Fruit fly (Drosophila melanogaster): ENCODE results near the gene Gr33a.

Gene Gr33a

DNA sequence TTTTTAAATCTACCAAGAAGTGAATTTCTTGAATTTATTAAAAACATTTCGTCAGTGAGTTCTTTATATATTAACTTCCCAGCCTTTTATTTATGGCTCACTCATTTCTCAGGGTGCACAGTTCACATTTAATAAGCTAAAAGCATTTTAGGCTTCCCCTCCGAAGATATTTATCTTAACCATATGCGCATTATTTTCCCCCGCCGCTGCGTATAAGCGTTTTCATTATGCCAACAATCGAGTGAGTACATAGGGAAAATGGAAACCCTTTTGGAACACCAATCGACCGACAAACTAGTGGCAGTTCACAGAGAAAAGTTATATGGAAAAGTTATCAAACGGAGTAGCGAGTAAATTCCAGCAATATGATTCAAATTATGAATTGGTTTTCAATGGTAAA, at the start of gene Gr33a:
Gene Gr33a (plus strand): TSS at position 301 of the 400 bp plus-strand sequence.
- no peak for TF ChIP-seq CG6854 (GFP tag; optimal IDR thresholded peaks at IDR 0.05)
- no peak for TF ChIP-seq ss (GFP tag; optimal IDR thresholded peaks at IDR 0.05)
- no peak for TF ChIP-seq Hr4 (GFP tag; optimal IDR thresholded peaks at IDR 0.05)
- no peak for TF ChIP-seq Lpt (GFP tag; optimal IDR thresholded peaks at IDR 0.05)
- TF ChIP-seq Hr38 (GFP tag; optimal IDR thresholded peaks at IDR 0.05): no peak
- no peak for TF ChIP-seq CG6808 (GFP tag; optimal IDR thresholded peaks at IDR 0.05)
- no peak for TF ChIP-seq CG32006 (GFP tag; optimal IDR thresholded peaks at IDR 0.05)
- TF ChIP-seq CG9139 (GFP tag; optimal IDR thresholded peaks at IDR 0.05): no peak
- no peak for TF ChIP-seq CG6792 (GFP tag; optimal IDR thresholded peaks at IDR 0.05)
- TF ChIP-seq fd85E (GFP tag; optimal IDR thresholded peaks at IDR 0.05): no peak
- no peak for TF ChIP-seq CG16779 (tag; optimal IDR thresholded peaks at IDR 0.05)
- TF ChIP-seq Sox102F (GFP tag; optimal IDR thresholded peaks at IDR 0.05): no peak
- TF ChIP-seq CG7368 (GFP tag; optimal IDR thresholded peaks at IDR 0.05): no peak
- no peak for TF ChIP-seq Sox14 (GFP tag; optimal IDR thresholded peaks at IDR 0.05)

DNA sequence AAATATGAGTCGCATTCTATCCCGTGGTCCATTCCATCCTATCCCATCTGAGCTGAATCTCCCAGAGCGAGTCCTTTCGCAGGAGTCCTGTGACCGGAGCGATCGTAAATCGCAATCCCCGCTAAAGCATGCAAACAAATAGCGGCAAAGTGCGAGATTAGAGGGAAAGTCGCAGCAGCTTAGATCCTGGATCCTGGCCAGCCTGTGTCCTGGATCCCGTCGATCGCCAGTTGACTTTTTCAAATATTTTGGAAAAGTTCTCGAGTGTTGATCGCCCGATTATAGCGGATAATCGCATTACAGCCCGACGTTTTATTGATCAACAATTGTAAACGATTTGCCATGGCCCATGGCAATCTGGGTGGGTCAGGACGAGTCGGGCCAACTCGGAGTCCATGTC, 48.7 kb upstream of the Gr33a start:
- no peak for TF ChIP-seq Blimp-1 (GFP tag; optimal IDR thresholded peaks at IDR 0.05)

DNA sequence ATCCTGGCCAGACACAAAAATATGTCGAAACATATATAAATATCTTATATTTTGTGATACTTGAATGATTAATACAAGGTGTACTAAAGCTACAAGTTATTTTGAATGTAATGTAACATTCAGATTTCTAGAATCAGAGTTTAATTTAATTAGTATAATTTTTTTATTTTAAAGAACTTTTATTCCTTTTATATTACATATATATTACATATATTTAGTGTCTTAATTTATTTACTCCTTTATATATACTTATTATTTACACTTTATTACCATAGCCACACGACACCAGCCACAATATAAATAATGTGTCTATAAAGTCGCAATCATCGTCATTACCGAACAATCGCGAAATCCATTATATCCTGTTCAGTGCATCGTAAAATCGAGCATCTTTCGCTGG, 46.3 kb upstream of the Gr33a start, which contains the start of gene Pex19:
Gene Pex19 (plus strand): TSS at position 301 of the 400 bp plus-strand sequence.
- no peak for TF ChIP-seq Met (GFP tag; optimal IDR thresholded peaks at IDR 0.05)

DNA sequence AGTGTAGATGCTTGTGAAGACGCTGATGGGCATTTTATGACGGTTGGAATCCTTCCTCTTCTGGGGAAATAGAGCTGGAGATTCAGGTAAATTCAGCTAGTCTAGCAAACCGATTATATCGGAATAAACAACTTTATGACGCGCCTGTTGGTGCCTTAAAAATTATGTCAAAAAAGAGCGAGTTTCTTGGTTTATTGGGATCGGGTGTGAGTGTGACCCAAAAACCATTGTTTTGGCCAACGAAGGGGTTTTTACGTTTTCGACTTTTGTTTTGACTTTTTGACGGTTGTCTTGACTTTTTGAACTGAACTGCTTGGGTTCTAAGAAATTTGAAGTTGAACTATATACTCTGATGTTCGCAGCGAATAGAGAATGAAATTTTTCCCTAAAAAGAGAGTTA, 45.8 kb upstream of the Gr33a start:
- no peak for TF ChIP-seq CG16779 (tag; optimal IDR thresholded peaks at IDR 0.05)
- no peak for TF ChIP-seq CG1621 (tag; optimal IDR thresholded peaks at IDR 0.05)
- TF ChIP-seq CG9139 (GFP tag; optimal IDR thresholded peaks at IDR 0.05): no peak
- TF ChIP-seq net (GFP tag; optimal IDR thresholded peaks at IDR 0.05): no peak
- TF ChIP-seq CG10669 (GFP tag; optimal IDR thresholded peaks at IDR 0.05): no peak
- no peak for TF ChIP-seq CG8319 (GFP tag; optimal IDR thresholded peaks at IDR 0.05)
- TF ChIP-seq CG6854 (GFP tag; optimal IDR thresholded peaks at IDR 0.05): no peak
- TF ChIP-seq Hr39 (GFP tag; optimal IDR thresholded peaks at IDR 0.05): no peak
- no peak for TF ChIP-seq Eip93F (GFP tag; optimal IDR thresholded peaks at IDR 0.05)
- TF ChIP-seq Ets96B (tag; optimal IDR thresholded peaks at IDR 0.05): no peak
- TF ChIP-seq fd59A (GFP tag; optimal IDR thresholded peaks at IDR 0.05): no peak
- no peak for TF ChIP-seq Sox102F (GFP tag; optimal IDR thresholded peaks at IDR 0.05)
- TF ChIP-seq CG10631 (GFP tag; optimal IDR thresholded peaks at IDR 0.05): no peak
- TF ChIP-seq CG15336 (GFP tag; IDR thresholded peaks at IDR 0.05): no peak
- TF ChIP-seq Eip75B (GFP tag; optimal IDR thresholded peaks at IDR 0.05): no peak

DNA sequence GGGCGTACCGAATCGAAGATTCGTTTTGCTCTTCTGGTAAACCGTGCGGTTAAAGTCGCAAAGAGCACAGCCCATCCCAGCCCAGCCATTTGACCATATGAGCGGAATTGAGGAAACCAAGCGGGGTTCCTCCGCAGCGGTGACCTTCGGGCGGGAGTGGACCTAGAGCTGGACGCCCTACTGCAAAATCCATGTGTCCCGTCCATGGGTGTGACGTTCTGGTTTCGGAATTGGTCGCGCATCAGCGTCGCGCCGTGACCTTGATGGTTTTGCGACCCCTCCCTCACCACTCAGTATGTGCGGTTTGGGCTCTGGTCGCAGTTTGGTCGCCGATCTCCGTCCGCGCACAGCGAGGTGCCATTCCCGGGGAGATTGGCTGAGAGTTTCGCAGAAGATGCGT, 45.1 kb upstream of the Gr33a start:
- TF ChIP-seq net (GFP tag; optimal IDR thresholded peaks at IDR 0.05): no peak
- TF ChIP-seq OdsH (GFP tag; optimal IDR thresholded peaks at IDR 0.05): no peak
- no peak for TF ChIP-seq CG3032 (tag; optimal IDR thresholded peaks at IDR 0.05)
- no peak for TF ChIP-seq Blimp-1 (GFP tag; optimal IDR thresholded peaks at IDR 0.05)
- TF ChIP-seq Met (GFP tag; optimal IDR thresholded peaks at IDR 0.05): no peak
- no peak for TF ChIP-seq cyc (GFP tag; optimal IDR thresholded peaks at IDR 0.05)
- TF ChIP-seq achi (GFP tag; optimal IDR thresholded peaks at IDR 0.05): no peak
- TF ChIP-seq Hr38 (GFP tag; optimal IDR thresholded peaks at IDR 0.05): no peak
- no peak for TF ChIP-seq Hr39 (GFP tag; optimal IDR thresholded peaks at IDR 0.05)
- no peak for TF ChIP-seq CG10631 (GFP tag; optimal IDR thresholded peaks at IDR 0.05)
- TF ChIP-seq CG15336 (GFP tag; IDR thresholded peaks at IDR 0.05): no peak
- TF ChIP-seq dsx (GFP tag; optimal IDR thresholded peaks at IDR 0.05; ENCODE audit: poor library complexity, severe bottlenecking): no peak
- TF ChIP-seq Ets21C (GFP tag; optimal IDR thresholded peaks at IDR 0.05): no peak
- no peak for TF ChIP-seq Hr4 (GFP tag; optimal IDR thresholded peaks at IDR 0.05)

All from whole organism, prepupa.